Worm (Caenorhabditis elegans) whole organism, L4 larva: ENCODE data around the gene K07H8.11.
A peak's percentile ranks its signal among the peaks of the same experiment; 100 is the strongest.

Experiments used
- F10B5.3 ChIP-seq: sonication (generic microtip); optimal IDR thresholded peaks from 2 replicates; lab custom pipeline; 2016; ENCODE audit warnings: mild to moderate bottlenecking, missing genetic modification characterization, missing compliant biosample characterization
- F37D6.2 ChIP-seq: sonication (generic microtip); optimal IDR thresholded peaks from 2 replicates; lab custom pipeline; 2016; ENCODE audit warnings: mild to moderate bottlenecking, missing genetic modification characterization, missing compliant biosample characterization
- T20F7.1 ChIP-seq: fragments of 200-800 bp; sonication (Bioruptor generic); optimal IDR thresholded peaks from 2 replicates; lab custom pipeline; 2018; ENCODE audit warnings: mild to moderate bottlenecking, missing genetic modification characterization, missing compliant biosample characterization
- T26A8.4 ChIP-seq: fragments of 200-800 bp; sonication (Bioruptor generic); IDR thresholded peaks from 2 replicates; pipeline ENCODE4 v1.3.6; 2022; ENCODE audit warnings: missing genetic modification characterization, missing compliant biosample characterization
- Y5F2A.4 ChIP-seq: fragments of 200-800 bp; sonication (Bioruptor generic); optimal IDR thresholded peaks from 2 replicates; lab custom pipeline; 2018; ENCODE audit warnings: mild to moderate bottlenecking, missing genetic modification characterization, missing compliant biosample characterization
- ZK546.5 ChIP-seq, 2 experiments: sonication (generic microtip); optimal IDR thresholded peaks; 2 replicates each; lab custom pipeline; 2017; ENCODE audit warnings: missing biosample characterization in 2 of 2, missing genetic modification characterization in 2 of 2
- arid-1 ChIP-seq: fragments of 200-800 bp; sonication (Bioruptor generic); conservative IDR thresholded peaks from 2 replicates; pipeline ENCODE4 v1.3.6; 2022; ENCODE audit warnings: missing genetic modification reagents, missing genetic modification characterization, missing compliant biosample characterization
- attf-4 ChIP-seq: sonication (generic microtip); optimal IDR thresholded peaks from 3 replicates; lab custom pipeline; 2017; ENCODE audit warnings: missing biosample characterization, missing genetic modification characterization
- ceh-20 ChIP-seq: fragments of 200-800 bp; sonication (Bioruptor generic); IDR thresholded peaks from 2 replicates; pipeline ENCODE4 v1.3.6; 2022; ENCODE audit warnings: missing genetic modification reagents, missing genetic modification characterization, missing compliant biosample characterization
- ceh-28 ChIP-seq: fragments of 150-350 bp; optimal IDR thresholded peaks from 2 replicates; lab custom pipeline; 2014; ENCODE audit warnings: missing biosample characterization, missing genetic modification reagents, missing genetic modification characterization
- ceh-82 ChIP-seq: sonication (generic microtip); optimal IDR thresholded peaks from 2 replicates; lab custom pipeline; 2017; ENCODE audit warnings: missing biosample characterization, missing genetic modification characterization
- ces-1 ChIP-seq: fragments of 150-350 bp; sonication (generic microtip); optimal IDR thresholded peaks from 4 replicates; lab custom pipeline; 2014; ENCODE audit warnings: missing biosample characterization, missing genetic modification reagents, missing genetic modification characterization
- dmd-6 ChIP-seq: fragments of 200-800 bp; sonication (Bioruptor generic); IDR thresholded peaks from 2 replicates; pipeline ENCODE4 v1.3.6; 2022; ENCODE audit warnings: missing genetic modification reagents, missing genetic modification characterization, missing compliant biosample characterization
- dpl-1 ChIP-seq: fragments of 150-350 bp; optimal IDR thresholded peaks from 2 replicates; lab custom pipeline; 2014; ENCODE audit warnings: missing biosample characterization, missing genetic modification reagents, missing genetic modification characterization
- egl-43 ChIP-seq: fragments of 200-800 bp; sonication (Bioruptor generic); IDR thresholded peaks from 2 replicates; pipeline ENCODE4 v1.3.6; 2022; ENCODE audit warnings: missing genetic modification reagents, missing genetic modification characterization, missing compliant biosample characterization
- fkh-10 ChIP-seq: fragments of 150-350 bp; optimal IDR thresholded peaks from 2 replicates; lab custom pipeline; 2014; ENCODE audit warnings: missing biosample characterization, missing genetic modification reagents, missing genetic modification characterization
- gei-8 ChIP-seq: fragments of 200-800 bp; sonication (Bioruptor generic); optimal IDR thresholded peaks from 2 replicates; lab custom pipeline; 2018; ENCODE audit warnings: mild to moderate bottlenecking, missing genetic modification characterization, missing compliant biosample characterization
- hif-1 ChIP-seq, 2 experiments: sonication (generic microtip); optimal IDR thresholded peaks; 2 replicates each; lab custom pipeline; 2016 to 2017; ENCODE audit warnings: missing compliant biosample characterization in 2 of 2, missing genetic modification characterization in 2 of 2, missing genetic modification reagents in 2 of 2, missing genotype in 2 of 2, mild to moderate bottlenecking in 1 of 2
- hlh-11 ChIP-seq: fragments of 200-800 bp; sonication (Bioruptor generic); optimal IDR thresholded peaks from 2 replicates; lab custom pipeline; 2018; ENCODE audit warnings: mild to moderate bottlenecking, missing genetic modification characterization, missing compliant biosample characterization
- jun-1 ChIP-seq: fragments of 150-350 bp; optimal IDR thresholded peaks from 2 replicates; lab custom pipeline; 2014; ENCODE audit warnings: missing biosample characterization, missing genetic modification reagents, missing genetic modification characterization
- lim-7 ChIP-seq: fragments of 200-800 bp; sonication (Bioruptor generic); IDR thresholded peaks from 2 replicates; pipeline ENCODE4 v1.3.6; 2022; ENCODE audit warnings: missing genetic modification characterization, missing compliant biosample characterization
- mdl-1 ChIP-seq, 2 experiments: fragments of 150-350 bp in 1 of 2; sonication (generic microtip) in 1 of 2; optimal IDR thresholded peaks; 2 replicates each; lab custom pipeline; 2014 to 2017; ENCODE audit warnings: missing biosample characterization in 2 of 2, missing genetic modification characterization in 2 of 2
- mxl-2 ChIP-seq: fragments of 200-800 bp; sonication (Bioruptor generic); conservative IDR thresholded peaks from 2 replicates; pipeline ENCODE4 v1.3.6; 2022; ENCODE audit warnings: missing genetic modification reagents, missing genetic modification characterization, missing compliant biosample characterization
- mxl-3 ChIP-seq: fragments of 200-800 bp; sonication (Bioruptor generic); optimal IDR thresholded peaks from 2 replicates; lab custom pipeline; 2018; ENCODE audit warnings: mild to moderate bottlenecking, missing genetic modification characterization, missing compliant biosample characterization
- nhr-102 ChIP-seq: sonication (generic microtip); optimal IDR thresholded peaks from 2 replicates; lab custom pipeline; 2016; ENCODE audit warnings: mild to moderate bottlenecking, missing genetic modification characterization, moderate library complexity, missing compliant biosample characterization
- nhr-111 ChIP-seq: fragments of 200-800 bp; sonication (Bioruptor generic); optimal IDR thresholded peaks from 2 replicates; lab custom pipeline; 2018; ENCODE audit warnings: mild to moderate bottlenecking, missing genetic modification characterization, missing compliant biosample characterization
- nhr-28 ChIP-seq: fragments of 150-350 bp; optimal IDR thresholded peaks from 2 replicates; lab custom pipeline; 2014; ENCODE audit warnings: missing biosample characterization, missing genetic modification characterization
- nhr-48 ChIP-seq: sonication (generic microtip); optimal IDR thresholded peaks from 2 replicates; lab custom pipeline; 2016; ENCODE audit warnings: mild to moderate bottlenecking, missing genetic modification characterization, missing compliant biosample characterization
- pqm-1 ChIP-seq: sonication (generic microtip); optimal IDR thresholded peaks from 2 replicates; lab custom pipeline; 2017; ENCODE audit warnings: missing biosample characterization, missing genetic modification characterization
- sdz-12 ChIP-seq: fragments of 200-800 bp; sonication (Bioruptor generic); optimal IDR thresholded peaks from 2 replicates; lab custom pipeline; 2018; ENCODE audit warnings: mild to moderate bottlenecking, missing genetic modification characterization, missing compliant biosample characterization
- set-16 ChIP-seq: fragments of 200-800 bp; sonication (Bioruptor generic); IDR thresholded peaks from 2 replicates; pipeline ENCODE4 v1.3.6; 2022; ENCODE audit warnings: missing genetic modification reagents, missing genetic modification characterization, missing compliant biosample characterization
- snpc-4 ChIP-seq: fragments of 150-350 bp; optimal IDR thresholded peaks from 2 replicates; lab custom pipeline; 2014; ENCODE audit warnings: missing biosample characterization, missing genetic modification characterization
- spr-1 ChIP-seq: sonication (generic microtip); optimal IDR thresholded peaks from 2 replicates; lab custom pipeline; 2016; ENCODE audit warnings: mild to moderate bottlenecking, missing genetic modification characterization, missing compliant biosample characterization
- tag-97 ChIP-seq: fragments of 200-800 bp; sonication (Bioruptor generic); IDR thresholded peaks from 2 replicates; pipeline ENCODE4 v1.3.6; 2022; ENCODE audit warnings: missing genetic modification characterization, missing compliant biosample characterization
- unc-62 ChIP-seq, 3 experiments: fragments of 150-350 bp in 1 of 3; sonication (generic microtip); optimal IDR thresholded peaks in 2 of 3; peaks in 1 of 3; 1 replicate in 1 of 3; 2 replicates in 2 of 3; lab custom pipeline; 2014 to 2017; ENCODE audit warnings: missing biosample characterization in 3 of 3, missing genetic modification characterization in 3 of 3, missing genetic modification reagents in 3 of 3, missing genotype in 1 of 3
- zag-1 ChIP-seq: fragments of 150-350 bp; optimal IDR thresholded peaks from 2 replicates; lab custom pipeline; 2014; ENCODE audit warnings: missing biosample characterization, missing genetic modification characterization
- zfp-2 ChIP-seq: sonication (generic microtip); optimal IDR thresholded peaks from 2 replicates; lab custom pipeline; 2016; ENCODE audit warnings: mild to moderate bottlenecking, missing genetic modification characterization, missing compliant biosample characterization

K07H8.11 gene

DNA sequence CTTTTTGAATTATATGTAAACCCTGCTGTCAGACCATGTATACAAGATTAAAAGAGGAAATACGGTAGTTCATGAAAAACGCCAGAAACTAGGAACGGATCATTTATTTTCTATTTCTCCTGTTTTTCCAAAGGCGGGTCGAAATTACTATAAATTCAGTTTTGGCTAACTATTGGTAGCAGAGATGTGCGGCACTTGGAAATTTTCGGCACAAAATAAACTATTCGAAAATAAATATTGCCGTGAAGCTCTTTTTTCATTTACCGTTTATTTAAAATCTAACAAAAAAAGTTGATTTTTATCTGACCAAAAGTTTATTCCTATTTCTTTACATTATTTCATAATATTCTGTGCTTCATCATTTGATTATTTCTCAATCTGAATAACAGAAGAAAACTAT is 31.0 kb downstream of the K07H8.11 start, which contains the start of gene T09A12.1:
TSS of gene T09A12.1 (plus strand) at position 301 of the 400 bp plus-strand sequence.
- no peak for TF ChIP-seq mxl-3
- no peak for TF ChIP-seq arid-1 (GFP tag; lab: Robert Waterston, UW)
- no peak for TF ChIP-seq nhr-102
- TF ChIP-seq nhr-48 (tag; lab: Kevin White, UChicago), result no peak
- no peak for TF ChIP-seq ces-1 (GFP tag; lab: Kevin White, UChicago)
- no peak for TF ChIP-seq mxl-2 (GFP tag; lab: Robert Waterston, UW)
- TF ChIP-seq attf-4 (tag; lab: Kevin White, UChicago), result no peak
- TF ChIP-seq dpl-1 (GFP tag; lab: Kevin White, UChicago), result no peak
- no peak for TF ChIP-seq set-16 (GFP tag; lab: Robert Waterston, UW)
- no peak for TF ChIP-seq nhr-111 (GFP tag; lab: Kevin White, UChicago)
- TF ChIP-seq unc-62 (GFP tag; optimal IDR thresholded peaks at IDR 0.05 in 1 of 2; lab: Kevin White, UChicago), result no peak
- TF ChIP-seq unc-62 (tag; optimal IDR thresholded peaks at IDR 0.05; lab: Kevin White, UChicago), result no peak
- TF ChIP-seq sdz-12 (GFP tag; lab: Kevin White, UChicago), result no peak
- TF ChIP-seq ceh-82 (tag; lab: Kevin White, UChicago), result no peak
- no peak for TF ChIP-seq Y5F2A.4 (GFP tag; lab: Kevin White, UChicago)
- TF ChIP-seq gei-8 (GFP tag; lab: Kevin White, UChicago), result no peak
- no peak for TF ChIP-seq fkh-10 (GFP tag; lab: Kevin White, UChicago)
- no peak for TF ChIP-seq ZK546.5 (tag; optimal IDR thresholded peaks at IDR 0.05; lab: Kevin White, UChicago)
- TF ChIP-seq egl-43 (GFP tag; lab: Robert Waterston, UW), result no peak
- no peak for TF ChIP-seq ceh-28 (tag; lab: Kevin White, UChicago)

- TF ChIP-seq zfp-2 (tag; lab: Kevin White, UChicago) (no peak), pqm-1 (tag; lab: Kevin White, UChicago) (no peak), T20F7.1 (GFP tag; lab: Kevin White, UChicago) (no peak), nhr-102 (no peak), T26A8.4 (no peak), F10B5.3 (tag; lab: Kevin White, UChicago) (no peak), spr-1 (tag; lab: Kevin White, UChicago) (no peak)
- TF ChIP-seq, all 104 proteins: peak for 0
These were observed 31.5 kb downstream of the K07H8.11 start, which contains the start of gene T09A12.8 for ce11 chrIV:8243599-8243998. TSS of gene T09A12.8 (minus strand) at chrIV:8243699.

DNA sequence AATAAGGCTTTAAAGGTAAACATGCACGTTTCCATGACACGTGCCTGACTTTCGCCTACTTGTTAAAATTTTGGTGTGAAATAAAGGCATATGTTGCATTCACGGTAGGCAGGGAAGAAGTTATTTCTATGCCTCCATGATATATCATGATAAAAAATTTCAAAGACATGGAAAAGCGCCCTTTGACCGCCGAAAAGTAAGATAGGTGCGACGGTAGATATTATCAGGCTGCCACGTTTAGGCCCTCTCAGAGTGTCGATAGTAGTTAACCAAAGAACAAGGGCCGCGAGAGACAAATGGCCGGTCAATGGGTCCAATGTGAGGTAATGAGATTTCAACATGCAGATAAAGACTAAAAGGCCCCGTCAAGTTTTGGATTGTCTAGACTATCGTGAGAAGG is 32.0 kb downstream of the K07H8.11 start:
- TF ChIP-seq nhr-102 (no peak), hif-1 (tag; optimal IDR thresholded peaks at IDR 0.05; lab: Kevin White, UChicago) (no peak), ceh-28 (tag; lab: Kevin White, UChicago) (no peak), snpc-4 (tag; lab: Kevin White, UChicago) (no peak), tag-97 (GFP tag; lab: Robert Waterston, UW) (no peak), F37D6.2 (tag; lab: Kevin White, UChicago) (no peak)

ce11 chrIV:8241312-8241833 is 33.8 kb downstream of the K07H8.11 start:
- TF ChIP-seq ceh-20 (no peak), jun-1 (tag; lab: Kevin White, UChicago) (no peak), zag-1 (tag; lab: Kevin White, UChicago) (no peak), nhr-48 (tag; lab: Kevin White, UChicago) (peak; percentile 44), nhr-28 (peak; percentile 22), F37D6.2 (tag; lab: Kevin White, UChicago) (no peak), dmd-6 (GFP tag; lab: Robert Waterston, UW) (0 out of 2 replicates have a peak, but pooled peaks have one; percentile 6), mxl-3 (peak; percentile 40), lim-7 (0 out of 2 replicates have a peak, but pooled peaks have one; percentile 8), mdl-1 (tag; optimal IDR thresholded peaks at IDR 0.05; lab: Kevin White, UChicago) (peak in 1 of 2 experiments; percentile 33), hlh-11 (peak; percentile 45)
